Fruit fly (Drosophila melanogaster): ENCODE data around the gene msi.
A peak's percentile ranks its signal among the peaks of the same experiment; 100 is the strongest.

The msi gene

dm6 chr3R:25519465-25520071 lies 3.6 kb downstream of the msi start (continued):
- no peak for TF ChIP-seq Tbp (GFP tag; optimal IDR thresholded peaks at IDR 0.05)
- no peak for TF ChIP-seq Dbx (GFP tag; IDR thresholded peaks at IDR 0.05)
- TF ChIP-seq CG15269 (tag; optimal IDR thresholded peaks at IDR 0.05), result peak; percentile 25
- TF ChIP-seq Atf3 (GFP tag; optimal IDR thresholded peaks at IDR 0.05), result no peak
- TF ChIP-seq nmo (GFP tag; optimal IDR thresholded peaks at IDR 0.05), result peak; percentile 55
- TF ChIP-seq CG1602 (GFP tag; optimal IDR thresholded peaks at IDR 0.05), result peak; percentile 12
- TF ChIP-seq Kr (GFP tag; optimal IDR thresholded peaks at IDR 0.05), result no peak
- TF ChIP-seq CG2889 (GFP tag; IDR thresholded peaks at IDR 0.05), result no peak
- peak; percentile 26 for TF ChIP-seq Meics (GFP tag; optimal IDR thresholded peaks at IDR 0.05)
- peak; percentile 40 for TF ChIP-seq CoRest (tag; optimal IDR thresholded peaks at IDR 0.05)
- no peak for TF ChIP-seq CG10431 (GFP tag; optimal IDR thresholded peaks at IDR 0.05)
- no peak for TF ChIP-seq her (GFP tag; optimal IDR thresholded peaks at IDR 0.05)
- TF ChIP-seq gem (tag; optimal IDR thresholded peaks at IDR 0.05), result peak; percentile 60
- TF ChIP-seq cad (GFP tag; optimal IDR thresholded peaks at IDR 0.05), result no peak
- no peak for TF ChIP-seq wek (GFP tag; optimal IDR thresholded peaks at IDR 0.05)
- TF ChIP-seq CG31224 (GFP tag; IDR thresholded peaks at IDR 0.05), result no peak
- peak; percentile 4 for TF ChIP-seq CG6813 (GFP tag; optimal IDR thresholded peaks at IDR 0.05)
- no peak for TF ChIP-seq CG12071 (GFP tag; optimal IDR thresholded peaks at IDR 0.05)
- TF ChIP-seq Ada2b (GFP tag; IDR thresholded peaks at IDR 0.05), result no peak
- TF ChIP-seq CG10267 (tag; optimal IDR thresholded peaks at IDR 0.05), result peak; percentile 1
- no peak for TF ChIP-seq dysf (GFP tag; IDR thresholded peaks at IDR 0.05)
- TF ChIP-seq Dfd (GFP tag; optimal IDR thresholded peaks at IDR 0.05), result no peak
- peak; percentile 15 for TF ChIP-seq caup (GFP tag; optimal IDR thresholded peaks at IDR 0.05; ENCODE audit: severe bottlenecking)
- TF ChIP-seq Ssrp (tag; optimal IDR thresholded peaks at IDR 0.05), result peak; percentile 39
- TF ChIP-seq unpg (GFP tag; optimal IDR thresholded peaks at IDR 0.05), result peak; percentile 32
- peak in 1 of 3 experiments; percentile 17 for TF ChIP-seq lola (GFP tag; optimal IDR thresholded peaks at IDR 0.05)
- TF ChIP-seq MTF-1 (GFP tag; optimal IDR thresholded peaks at IDR 0.05; ENCODE audit: borderline replicate concordance), result no peak
- peak; percentile 8 for TF ChIP-seq Chrac-16 (GFP tag; optimal IDR thresholded peaks at IDR 0.05)
- TF ChIP-seq CG7556 (GFP tag; optimal IDR thresholded peaks at IDR 0.05), result peak; percentile 54
- TF ChIP-seq fd96Cb (tag; optimal IDR thresholded peaks at IDR 0.05), result peak; percentile 23
- TF ChIP-seq CG17385 (GFP tag; optimal IDR thresholded peaks at IDR 0.05), result peak; percentile 2
- peak in 1 of 2 experiments; percentile 43 for TF ChIP-seq bsh (GFP tag; optimal IDR thresholded peaks at IDR 0.05)
- TF ChIP-seq Deaf1 (tag; optimal IDR thresholded peaks at IDR 0.05), result no peak
- no peak for TF ChIP-seq Spps (tag; optimal IDR thresholded peaks at IDR 0.05)
- TF ChIP-seq CG6254 (GFP tag; optimal IDR thresholded peaks at IDR 0.05), result peak; percentile 23
- peak; percentile 23 for TF ChIP-seq CG17359 (tag; optimal IDR thresholded peaks at IDR 0.05)
- TF ChIP-seq CG11247 (GFP tag; IDR thresholded peaks at IDR 0.05), result no peak; the same call in 1 of the 2 replicates
- no peak for TF ChIP-seq croc (GFP tag; conservative IDR thresholded peaks at IDR 0.05)
- peak; percentile 53; the same call in 2 of the 3 replicates for TF ChIP-seq CG17361 (GFP tag; IDR thresholded peaks at IDR 0.05)
- no peak for TF ChIP-seq Bteb2 (GFP tag; optimal IDR thresholded peaks at IDR 0.05)
- peak; percentile 11 for TF ChIP-seq CG8290 (GFP tag; optimal IDR thresholded peaks at IDR 0.05)
- TF ChIP-seq CG8290 (tag; optimal IDR thresholded peaks at IDR 0.05), result peak; percentile 22 to 65
- no peak for TF ChIP-seq Dll (GFP tag; IDR thresholded peaks at IDR 0.05; ENCODE audit: partially characterized antibody)
- TF ChIP-seq CG2120 (GFP tag; optimal IDR thresholded peaks at IDR 0.05), result peak; percentile 14
- TF ChIP-seq CG9437 (GFP tag; optimal IDR thresholded peaks at IDR 0.05), result peak; percentile 21
- no peak for TF ChIP-seq Mrtf (GFP tag; IDR thresholded peaks at IDR 0.05)
- peak; percentile 3 for TF ChIP-seq org-1 (GFP tag; optimal IDR thresholded peaks at IDR 0.05)
- TF ChIP-seq CG10654 (GFP tag; optimal IDR thresholded peaks at IDR 0.05), result no peak
- peak; percentile 7 for TF ChIP-seq CG9727 (GFP tag; optimal IDR thresholded peaks at IDR 0.05)
- peak; percentile 57 for TF ChIP-seq CG2678 (tag; optimal IDR thresholded peaks at IDR 0.05)
